Fruit fly (Drosophila melanogaster) whole organism, embryonic: ENCODE data around the gene Mst36Fb.

ENCODE experiments used
- Aef1 ChIP-seq: fragments of 200-800 bp; sonication (Bioruptor generic); IDR thresholded peaks from 3 replicates; pipeline ENCODE4 v1.3.6; 2022; ENCODE audit warnings: missing biosample characterization, missing genetic modification characterization
- Antp ChIP-seq: fragments of 200-800 bp; sonication (Bioruptor generic); optimal IDR thresholded peaks from 3 replicates; lab custom pipeline; 2016; ENCODE audit warnings: missing biosample characterization, missing genetic modification characterization
- Atf-2 ChIP-seq: fragments of 200-800 bp; sonication (Bioruptor generic); optimal IDR thresholded peaks from 2 replicates; lab custom pipeline; 2016; ENCODE audit warnings: missing biosample characterization, missing genetic modification characterization
- B-H2 ChIP-seq: fragments of 200-800 bp; sonication (Bioruptor generic); optimal IDR thresholded peaks from 2 replicates; lab custom pipeline; 2018; ENCODE audit warnings: missing biosample characterization, mild to moderate bottlenecking, missing genetic modification characterization
- CG10366 ChIP-seq: fragments of 200-800 bp; sonication (Bioruptor generic); IDR thresholded peaks from 2 replicates; pipeline ENCODE4 v1.3.6; 2022; ENCODE audit warnings: missing biosample characterization, missing genetic modification characterization
- CG11247 ChIP-seq: fragments of 200-800 bp; sonication (Bioruptor generic); IDR thresholded peaks from 2 replicates; pipeline ENCODE4 v1.3.6; 2022; ENCODE audit warnings: missing biosample characterization, missing genetic modification characterization
- CG12659 ChIP-seq: fragments of 200-800 bp; sonication (Bioruptor generic); optimal IDR thresholded peaks from 3 replicates; lab custom pipeline; 2017; ENCODE audit warnings: mild to moderate bottlenecking, missing biosample characterization, missing genetic modification reagents, missing genetic modification characterization
- CG13287 ChIP-seq: fragments of 200-800 bp; sonication (Bioruptor generic); IDR thresholded peaks from 2 replicates; pipeline ENCODE4 v1.3.6; 2022; ENCODE audit warnings: missing biosample characterization, missing genetic modification characterization; ENCODE audit not compliant: partially characterized antibody
- CG13775 ChIP-seq: fragments of 200-800 bp; sonication (Bioruptor generic); optimal IDR thresholded peaks from 3 replicates; lab custom pipeline; 2017; ENCODE audit warnings: missing biosample characterization, mild to moderate bottlenecking, missing genetic modification characterization
- CG15514 ChIP-seq: fragments of 200-800 bp; sonication (Bioruptor generic); optimal IDR thresholded peaks from 3 replicates; lab custom pipeline; 2017; ENCODE audit warnings: missing biosample characterization, missing genetic modification characterization, mild to moderate bottlenecking, moderate library complexity, missing genetic modification reagents
- CG30020 ChIP-seq: fragments of 200-800 bp; optimal IDR thresholded peaks from 2 replicates; lab custom pipeline; 2019; ENCODE audit warnings: missing biosample characterization, mild to moderate bottlenecking, missing genetic modification characterization, moderate library complexity
- CG31224 ChIP-seq: fragments of 200-800 bp; sonication (Bioruptor generic); IDR thresholded peaks from 2 replicates; pipeline ENCODE4 v1.3.6; 2022; ENCODE audit warnings: missing biosample characterization, missing genetic modification characterization
- CG32532 ChIP-seq: fragments of 200-800 bp; sonication (Bioruptor generic); IDR thresholded peaks from 2 replicates; pipeline ENCODE4 v1.3.6; 2022; ENCODE audit warnings: missing biosample characterization, missing genetic modification characterization
- CG7372 ChIP-seq: fragments of 200-800 bp; sonication (Bioruptor generic); IDR thresholded peaks from 2 replicates; pipeline ENCODE4 v1.3.6; 2022; ENCODE audit warnings: missing biosample characterization, missing genetic modification characterization
- CG7786 ChIP-seq: fragments of 200-800 bp; sonication (Bioruptor generic); optimal IDR thresholded peaks from 2 replicates; lab custom pipeline; 2016; ENCODE audit warnings: missing biosample characterization, missing genetic modification characterization
- CG8089 ChIP-seq: fragments of 200-800 bp; sonication (Bioruptor generic); optimal IDR thresholded peaks from 3 replicates; lab custom pipeline; 2016; ENCODE audit warnings: missing biosample characterization, missing genetic modification characterization
- CG9817 ChIP-seq: fragments of 200-800 bp; sonication (Bioruptor generic); optimal IDR thresholded peaks from 2 replicates; lab custom pipeline; 2018; ENCODE audit warnings: missing biosample characterization, mild to moderate bottlenecking, missing genetic modification characterization, moderate library complexity
- CrebB ChIP-seq: fragments of 200-800 bp; sonication (Bioruptor generic); optimal IDR thresholded peaks from 3 replicates; lab custom pipeline; 2018; ENCODE audit warnings: missing biosample characterization, mild to moderate bottlenecking, missing genetic modification characterization
- Dbx ChIP-seq: fragments of 200-800 bp; sonication (Bioruptor generic); IDR thresholded peaks from 3 replicates; pipeline ENCODE4 v1.3.6; 2022; ENCODE audit warnings: missing biosample characterization, missing genetic modification characterization
- H2.0 ChIP-seq: fragments of 200-800 bp; sonication (Bioruptor generic); IDR thresholded peaks from 2 replicates; pipeline ENCODE4 v1.3.6; 2022; ENCODE audit warnings: missing biosample characterization, missing genetic modification characterization
- HLH54F ChIP-seq: fragments of 200-800 bp; sonication (Bioruptor generic); optimal IDR thresholded peaks from 3 replicates; lab custom pipeline; 2016; ENCODE audit warnings: missing biosample characterization, missing genetic modification characterization
- HmgZ ChIP-seq: fragments of 200-800 bp; sonication (Bioruptor generic); optimal IDR thresholded peaks from 2 replicates; lab custom pipeline; 2018; ENCODE audit warnings: missing biosample characterization, mild to moderate bottlenecking, missing genetic modification characterization
- Mad ChIP-seq: fragments of 200-800 bp; sonication (Bioruptor generic); optimal IDR thresholded peaks from 2 replicates; lab custom pipeline; 2016; ENCODE audit warnings: missing biosample characterization, missing genetic modification characterization
- Med ChIP-seq: fragments of 200-800 bp; sonication (Bioruptor generic); peaks from one replicate; lab custom pipeline; 2016; ENCODE audit warnings: missing biosample characterization, missing genetic modification characterization, mild to moderate bottlenecking, inconsistent platforms, moderate library complexity
- NC2β ChIP-seq: fragments of 200-800 bp; sonication (Bioruptor generic); optimal IDR thresholded peaks from 2 replicates; lab custom pipeline; 2016; ENCODE audit warnings: missing biosample characterization, missing genetic modification characterization
- Poxn ChIP-seq: fragments of 200-800 bp; sonication (Bioruptor generic); IDR thresholded peaks from 2 replicates; pipeline ENCODE4 v1.3.6; 2022; ENCODE audit warnings: missing biosample characterization, missing genetic modification characterization
- Scr ChIP-seq: fragments of 200-800 bp; sonication (Bioruptor generic); IDR thresholded peaks from 2 replicates; pipeline ENCODE4 v1.3.6; 2022; ENCODE audit warnings: missing biosample characterization, missing genetic modification characterization; ENCODE audit not compliant: partially characterized antibody
- Side ChIP-seq: fragments of 200-800 bp; sonication (Bioruptor generic); optimal IDR thresholded peaks from 2 replicates; lab custom pipeline; 2016; ENCODE audit warnings: missing biosample characterization, missing genetic modification characterization
- Usf ChIP-seq: fragments of 200-800 bp; sonication (Bioruptor generic); optimal IDR thresholded peaks from 2 replicates; lab custom pipeline; 2017; ENCODE audit warnings: missing genotype, missing biosample characterization, missing genetic modification characterization
- YL-1 ChIP-seq: fragments of 200-800 bp; sonication (Bioruptor generic); optimal IDR thresholded peaks from 3 replicates; lab custom pipeline; 2017; ENCODE audit warnings: missing biosample characterization, mild to moderate bottlenecking, missing genetic modification characterization
- amos ChIP-seq: fragments of 200-800 bp; sonication (Bioruptor generic); IDR thresholded peaks from 2 replicates; pipeline ENCODE4 v1.3.6; 2022; ENCODE audit warnings: missing biosample characterization, missing genetic modification characterization; ENCODE audit not compliant: partially characterized antibody
- ase ChIP-seq: fragments of 200-800 bp; sonication (Bioruptor generic); IDR thresholded peaks from 3 replicates; pipeline ENCODE4 v1.3.6; 2022; ENCODE audit warnings: missing biosample characterization, missing genetic modification characterization
- cad ChIP-seq: fragments of >200 bp; optimal IDR thresholded peaks from 2 replicates; lab custom pipeline; 2017; ENCODE audit warnings: missing biosample characterization, missing genetic modification characterization
- chif ChIP-seq, 2 experiments: fragments of 200-800 bp; sonication (Bioruptor generic); optimal IDR thresholded peaks; 3 replicates each; lab custom pipeline; 2016; ENCODE audit warnings: missing biosample characterization in 2 of 2, missing genetic modification characterization in 2 of 2
- dpn ChIP-seq, 2 experiments: fragments of 200-800 bp; sonication (Bioruptor generic); optimal IDR thresholded peaks; 3 replicates each; lab custom pipeline; 2016; ENCODE audit warnings: missing biosample characterization in 2 of 2, missing genetic modification characterization in 2 of 2
- hbn ChIP-seq: fragments of 200-800 bp; sonication (Bioruptor generic); IDR thresholded peaks from 2 replicates; pipeline ENCODE4 v1.3.6; 2022; ENCODE audit warnings: missing biosample characterization, missing genetic modification characterization; ENCODE audit not compliant: partially characterized antibody
- ind ChIP-seq: fragments of 200-800 bp; sonication (Bioruptor generic); optimal IDR thresholded peaks from 3 replicates; lab custom pipeline; 2016; ENCODE audit warnings: missing biosample characterization, missing genetic modification characterization
- jumu ChIP-seq: fragments of 200-800 bp; sonication (Bioruptor generic); optimal IDR thresholded peaks from 3 replicates; lab custom pipeline; 2016; ENCODE audit warnings: missing biosample characterization, missing genetic modification characterization
- nerfin-2 ChIP-seq: fragments of 200-800 bp; sonication (Bioruptor generic); IDR thresholded peaks from 2 replicates; pipeline ENCODE4 v1.3.6; 2022; ENCODE audit warnings: missing biosample characterization, missing genetic modification characterization; ENCODE audit not compliant: partially characterized antibody
- nmo ChIP-seq: fragments of 200-800 bp; sonication (Bioruptor generic); optimal IDR thresholded peaks from 2 replicates; lab custom pipeline; 2018; ENCODE audit warnings: missing biosample characterization, mild to moderate bottlenecking, missing genetic modification characterization, moderate library complexity
- phol ChIP-seq: fragments of 200-800 bp; sonication (Bioruptor generic); optimal IDR thresholded peaks from 3 replicates; lab custom pipeline; 2018; ENCODE audit warnings: missing biosample characterization, mild to moderate bottlenecking, missing genetic modification characterization, moderate library complexity
- pzg ChIP-seq: fragments of 200-800 bp; sonication (Bioruptor generic); optimal IDR thresholded peaks from 3 replicates; lab custom pipeline; 2018; ENCODE audit warnings: missing biosample characterization, mild to moderate bottlenecking, missing genetic modification characterization, moderate library complexity
- repo ChIP-seq: fragments of 200-800 bp; sonication (Bioruptor generic); optimal IDR thresholded peaks from 2 replicates; lab custom pipeline; 2016; ENCODE audit warnings: missing biosample characterization, missing genetic modification characterization
- sob ChIP-seq: fragments of 200-800 bp; sonication (Bioruptor generic); IDR thresholded peaks from 2 replicates; pipeline ENCODE4 v1.3.6; 2022; ENCODE audit warnings: missing biosample characterization, missing genetic modification characterization
- sr ChIP-seq: fragments of 200-800 bp; sonication (Bioruptor generic); IDR thresholded peaks from 3 replicates; pipeline ENCODE4 v1.3.6; 2022; ENCODE audit warnings: missing biosample characterization, missing genetic modification characterization
- stwl ChIP-seq: fragments of 200-800 bp; sonication (Bioruptor generic); optimal IDR thresholded peaks from 3 replicates; lab custom pipeline; 2018; ENCODE audit warnings: missing biosample characterization, mild to moderate bottlenecking, missing genetic modification characterization, moderate library complexity
- tll ChIP-seq, 2 experiments: fragments of 200-800 bp in 1 of 2; fragments of >200 bp in 1 of 2; sonication (Bioruptor generic) in 1 of 2; optimal IDR thresholded peaks; 2 replicates each; lab custom pipeline; 2017 to 2019; ENCODE audit warnings: missing biosample characterization in 2 of 2, missing genetic modification characterization in 2 of 2, mild to moderate bottlenecking in 1 of 2, moderate library complexity in 1 of 2
- wdn ChIP-seq: fragments of 200-800 bp; sonication (Bioruptor generic); IDR thresholded peaks from 2 replicates; pipeline ENCODE4 v1.3.6; 2022; ENCODE audit warnings: missing biosample characterization, missing genetic modification characterization
- zen2 ChIP-seq: fragments of 200-800 bp; sonication (Bioruptor generic); IDR thresholded peaks from 3 replicates; pipeline ENCODE4 v1.3.6; 2022; ENCODE audit warnings: missing biosample characterization, missing genetic modification characterization; ENCODE audit not compliant: partially characterized antibody

The Mst36Fb gene

DNA sequence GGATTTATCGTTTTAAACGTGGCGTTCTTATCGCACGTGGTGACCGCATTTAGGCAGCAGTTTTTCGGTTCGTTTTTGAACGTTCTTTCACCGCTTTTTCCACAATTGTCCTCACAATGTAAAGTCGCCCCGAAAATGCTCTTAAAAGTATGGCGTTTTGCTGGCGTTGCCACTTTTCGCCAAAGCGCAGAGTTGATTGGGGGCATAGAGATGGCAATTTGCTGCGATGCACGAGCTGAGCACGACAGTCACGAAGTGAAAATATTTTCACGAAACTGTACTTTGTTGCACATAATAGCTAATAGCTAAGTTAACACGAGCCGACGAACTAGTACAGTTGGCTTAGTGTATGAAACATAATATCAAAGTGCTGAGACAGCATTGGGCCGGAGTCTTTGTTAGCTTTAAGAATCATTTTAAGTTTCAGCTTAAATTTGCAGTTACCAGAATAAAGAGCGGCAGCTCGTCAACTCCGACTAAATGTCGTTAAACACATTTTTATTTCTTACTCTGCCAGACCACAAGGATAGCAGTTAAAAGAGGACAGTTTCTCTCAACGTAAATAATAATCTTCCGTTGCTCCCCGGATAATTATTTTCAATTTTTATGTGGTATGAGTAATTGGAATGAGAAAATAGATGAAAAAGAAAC is 13.9 kb upstream of the Mst36Fb start, which contains the start of gene msl-1 (continued):
- TF ChIP-seq CG15514 (peak; percentile 77), CrebB (tag; lab: Kevin White, UChicago) (peak; percentile 10), chif (GFP tag; optimal IDR thresholded peaks at IDR 0.05; lab: Kevin White, UChicago) (peak; percentile 1 to 9), Med (GFP tag; lab: Kevin White, UChicago) (peak; percentile 86), Side (GFP tag; lab: Kevin White, UChicago) (peak; percentile 2), CG12659 (peak; percentile 54), CG30020 (tag; lab: Kevin White, UChicago) (peak; percentile 38), HLH54F (GFP tag; lab: Kevin White, UChicago) (peak; percentile 42), H2.0 (peak; percentile 51; the same call in 1 of the 2 replicates), YL-1 (GFP tag; lab: Kevin White, UChicago) (peak; percentile 65), CG7372 (GFP tag; lab: Robert Waterston, UW) (no peak), B-H2 (peak; percentile 36), zen2 (GFP tag; lab: Robert Waterston, UW) (peak; percentile 95), amos (GFP tag; lab: Robert Waterston, UW) (peak; percentile 98), nerfin-2 (peak; percentile 90), wdn (GFP tag; lab: Robert Waterston, UW) (peak; percentile 69), phol (peak; percentile 96), Aef1 (GFP tag; lab: Robert Waterston, UW) (peak; percentile 27; the same call in 1 of the 3 replicates), Scr (GFP tag; lab: Robert Waterston, UW) (peak; percentile 93), HmgZ (tag; lab: Kevin White, UChicago) (peak; percentile 27), CG32532 (GFP tag; lab: Robert Waterston, UW) (peak; percentile 60; the same call in 1 of the 2 replicates), CG11247 (GFP tag; lab: Robert Waterston, UW) (peak; percentile 43; the same call in 1 of the 2 replicates), jumu (GFP tag; lab: Kevin White, UChicago) (peak; percentile 68), dpn (GFP tag; optimal IDR thresholded peaks at IDR 0.05; lab: Kevin White, UChicago) (peak; percentile 22 to 41), hbn (peak; percentile 94), CG10366 (GFP tag; lab: Robert Waterston, UW) (peak; percentile 10; the same call in 1 of the 2 replicates), Antp (peak; percentile 47), NC2β (peak; percentile 49), sob (peak; percentile 62; the same call in 1 of the 2 replicates), CG13287 (GFP tag; lab: Robert Waterston, UW) (peak; percentile 90), CG7786 (GFP tag; lab: Kevin White, UChicago) (peak; percentile 58), repo (no peak), stwl (tag; lab: Kevin White, UChicago) (peak; percentile 51), cad (GFP tag; lab: Kevin White, UChicago) (no peak), Mad (GFP tag; lab: Kevin White, UChicago) (no peak), Poxn (GFP tag; lab: Robert Waterston, UW) (peak; percentile 27; the same call in 1 of the 2 replicates), Dbx (GFP tag; lab: Robert Waterston, UW) (peak; percentile 68), Usf (GFP tag; lab: Kevin White, UChicago) (no peak), ind (GFP tag; lab: Kevin White, UChicago) (peak; percentile 38), CG13775 (GFP tag; lab: Kevin White, UChicago) (peak; percentile 18), tll (GFP tag; optimal IDR thresholded peaks at IDR 0.05; lab: Kevin White, UChicago) (peak in 1 of 2 experiments; percentile 31), CG8089 (no peak), pzg (peak; percentile 81), nmo (GFP tag; lab: Kevin White, UChicago) (peak; percentile 43), Atf-2 (GFP tag; lab: Kevin White, UChicago) (peak; percentile 12), CG9817 (tag; lab: Kevin White, UChicago) (peak; percentile 41), CG31224 (GFP tag; lab: Robert Waterston, UW) (no peak), sr (GFP tag; lab: Robert Waterston, UW) (no peak), ase (GFP tag; lab: Robert Waterston, UW) (0 out of 3 replicates have a peak, but pooled peaks have one; percentile 18)
